Fruit fly (Drosophila melanogaster) Kc167 (cell line): ENCODE measurements around the gene Cp15.

Source experiments
- Myc ChIP-seq: fragments of >200 bp; optimal IDR thresholded peaks from 2 replicates; lab custom pipeline; 2017; ENCODE audit warnings: missing external identifiers
- h ChIP-seq: fragments of >200 bp; optimal IDR thresholded peaks from 3 replicates; lab custom pipeline; 2018; ENCODE audit warnings: missing external identifiers
- insv ChIP-seq: fragments of >200 bp; optimal IDR thresholded peaks from 3 replicates; lab custom pipeline; 2018; ENCODE audit warnings: missing external identifiers
- psq ChIP-seq: fragments of >200 bp; optimal IDR thresholded peaks from 2 replicates; lab custom pipeline; 2017; ENCODE audit warnings: missing external identifiers

- TF ChIP-seq Myc (lab: Kevin White, UChicago) (no peak), h (lab: Kevin White, UChicago) (no peak), insv (lab: Kevin White, UChicago) (no peak), psq (lab: Kevin White, UChicago) (no peak)
Measured at dm6 chr3L:8729565-8729964, 1.3 kb downstream of the Cp15 start, which contains the start of gene Cp19.
